Worm (Caenorhabditis elegans): Measurements from ENCODE around the gene srh-10.
A peak's percentile ranks its signal among the peaks of the same experiment; 100 is the strongest.

DNA sequence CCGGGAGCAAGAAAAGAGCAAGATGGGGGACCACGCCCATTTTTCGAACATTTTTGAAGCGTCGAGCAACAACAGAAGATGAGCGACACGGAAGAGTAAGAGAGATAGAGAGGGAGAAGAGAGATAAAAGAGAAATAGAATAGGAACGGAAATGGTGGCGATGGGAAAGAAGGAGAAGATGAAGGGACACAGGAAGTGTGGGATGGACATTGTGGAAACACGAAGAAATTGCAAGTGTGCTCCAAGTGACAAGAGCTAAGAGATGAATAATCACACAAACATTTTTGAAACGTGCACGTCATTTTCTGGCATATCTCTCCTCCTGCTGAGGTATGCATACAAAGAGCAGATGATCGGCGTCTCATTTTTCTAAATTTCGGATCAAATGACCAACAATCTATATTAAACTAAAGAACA is 36.4 kb downstream of the srh-10 start:
- TF ChIP-seq nhr-28 (tag; optimal IDR thresholded peaks at IDR 0.05) (no peak), drap-1 (GFP tag; optimal IDR thresholded peaks at IDR 0.05) (no peak), snpc-4 (tag; optimal IDR thresholded peaks at IDR 0.05) (no peak), hlh-1 (tag; optimal IDR thresholded peaks at IDR 0.05) (peak; percentile 48), nhr-237 (tag; optimal IDR thresholded peaks at IDR 0.05) (no peak), nhr-76 (tag; optimal IDR thresholded peaks at IDR 0.05) (no peak), unc-62 (GFP tag; optimal IDR thresholded peaks at IDR 0.05) (peak; percentile 93), mep-1 (tag; optimal IDR thresholded peaks at IDR 0.05) (no peak)

Data from whole organism, mixed stage, embryonic.